Worm (Caenorhabditis elegans): Measurements from ENCODE around the gene gpn-1.

ce11 chrX:15700220-15700619, 18.7 kb downstream of the gpn-1 start:
- TF ChIP-seq elt-1 (tag; optimal IDR thresholded peaks at IDR 0.05), result no peak
- no peak for TF ChIP-seq ztf-11 (tag; optimal IDR thresholded peaks at IDR 0.05)
- no peak for TF ChIP-seq unc-39 (tag; optimal IDR thresholded peaks at IDR 0.05)
- no peak for TF ChIP-seq sem-4 (tag; optimal IDR thresholded peaks at IDR 0.05)
- no peak for TF ChIP-seq dmd-4 (tag; optimal IDR thresholded peaks at IDR 0.05)
- no peak for TF ChIP-seq lsy-2 (tag; optimal IDR thresholded peaks at IDR 0.05)
- no peak for TF ChIP-seq nhr-237 (tag; optimal IDR thresholded peaks at IDR 0.05)
- no peak for TF ChIP-seq blmp-1 (tag; optimal IDR thresholded peaks at IDR 0.05; ENCODE audit: insufficient read depth)
- no peak for TF ChIP-seq nhr-11 (tag; optimal IDR thresholded peaks at IDR 0.05)
- no peak for TF ChIP-seq snpc-4 (tag; optimal IDR thresholded peaks at IDR 0.05)

Measured in whole organism, L2 larva.